Fruit fly (Drosophila melanogaster) Kc167 (cell line): Measurements from ENCODE around the gene CG7246.

Experiments used
- Myc ChIP-seq: fragments of >200 bp; optimal IDR thresholded peaks from 2 replicates; lab custom pipeline; 2017; ENCODE audit warnings: missing external identifiers
- Sin3A ChIP-seq: fragments of >200 bp; optimal IDR thresholded peaks from 2 replicates; lab custom pipeline; 2018; ENCODE audit warnings: missing external identifiers
- h ChIP-seq: fragments of >200 bp; optimal IDR thresholded peaks from 3 replicates; lab custom pipeline; 2018; ENCODE audit warnings: missing external identifiers
- insv ChIP-seq: fragments of >200 bp; optimal IDR thresholded peaks from 3 replicates; lab custom pipeline; 2018; ENCODE audit warnings: missing external identifiers
- psq ChIP-seq: fragments of >200 bp; optimal IDR thresholded peaks from 2 replicates; lab custom pipeline; 2017; ENCODE audit warnings: missing external identifiers
- ttk ChIP-seq: sonication (Bioruptor generic); optimal IDR thresholded peaks from 2 replicates; lab custom pipeline; 2017; ENCODE audit warnings: missing external identifiers

Gene CG7246

DNA sequence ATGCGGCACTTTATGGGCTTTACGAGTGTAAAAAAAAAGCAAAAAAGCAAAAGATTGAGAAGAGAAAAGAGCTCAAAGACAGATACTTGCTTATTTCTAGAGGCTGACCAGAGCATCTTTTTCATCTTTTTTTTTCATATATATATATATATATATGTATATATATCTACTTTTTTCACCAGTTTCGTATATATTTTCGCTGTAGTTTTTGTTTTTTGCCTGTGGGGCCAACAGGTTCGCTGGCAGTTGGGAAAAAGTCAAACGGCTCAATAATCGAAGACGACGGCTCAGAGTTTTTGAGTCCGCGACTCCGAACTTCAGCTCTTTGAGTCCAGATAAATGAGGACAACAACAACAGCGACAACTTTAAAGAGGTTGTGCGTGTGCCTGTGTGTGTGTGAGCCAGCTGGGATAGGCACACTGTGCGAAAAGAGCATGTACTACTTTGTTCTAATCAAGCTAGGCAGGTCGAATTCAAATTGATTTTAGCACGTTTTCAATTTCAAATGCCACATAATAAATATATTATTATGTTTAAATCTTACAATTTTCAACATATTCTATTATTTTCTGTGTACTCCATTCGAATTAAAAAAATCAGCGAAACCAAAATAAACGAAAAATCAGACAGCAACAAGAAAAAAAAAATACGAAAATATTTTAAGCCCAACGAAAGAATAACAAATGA, 13.9 kb downstream of the CG7246 start:
- no peak for TF ChIP-seq h (lab: Kevin White, UChicago)
- TF ChIP-seq ttk (lab: Kevin White, UChicago), result no peak
- no peak for TF ChIP-seq insv (lab: Kevin White, UChicago)
- no peak for TF ChIP-seq psq
- no peak for TF ChIP-seq Myc
- TF ChIP-seq Sin3A, result no peak

DNA sequence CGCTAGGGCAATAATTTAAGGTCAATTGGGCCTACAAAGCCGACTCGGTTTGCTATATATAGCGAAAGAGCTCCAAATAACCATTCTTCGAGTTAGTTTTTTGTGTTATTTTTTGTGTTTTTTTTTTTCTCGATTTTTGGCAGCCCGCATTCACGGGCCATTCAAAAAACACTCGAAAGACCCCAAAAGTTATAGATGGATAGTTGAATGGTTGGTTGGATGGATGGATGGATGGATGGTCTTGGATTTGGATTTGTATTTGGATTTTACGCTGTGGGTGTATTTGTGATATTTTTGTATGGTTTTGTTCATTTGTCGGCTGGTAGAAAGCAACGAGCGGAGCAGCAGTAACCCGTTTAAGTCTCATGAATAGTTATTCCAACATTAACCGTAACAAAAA, 16.8 kb downstream of the CG7246 start:
- TF ChIP-seq Myc (no peak), h (lab: Kevin White, UChicago) (no peak), psq (no peak), Sin3A (no peak), insv (lab: Kevin White, UChicago) (no peak), ttk (lab: Kevin White, UChicago) (no peak)

DNA sequence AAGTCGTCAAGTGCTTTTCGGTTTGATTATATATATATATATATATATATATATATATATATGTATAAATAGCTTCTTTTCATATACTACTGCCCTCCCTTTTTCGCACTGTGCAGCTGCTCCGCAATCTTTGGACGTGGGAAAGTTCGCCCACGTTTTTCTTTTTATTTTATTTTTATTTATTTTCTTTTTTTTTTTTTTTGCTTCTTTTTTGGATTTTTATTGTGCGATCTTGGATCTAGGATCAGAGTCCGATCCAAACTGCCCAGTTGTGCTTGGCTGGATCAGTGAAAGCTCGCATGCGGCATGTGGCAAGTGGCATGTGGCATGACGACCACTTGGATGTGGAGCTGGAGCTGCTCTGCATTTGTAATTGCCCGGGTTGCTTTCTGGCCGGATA, 17.4 kb downstream of the CG7246 start:
- TF ChIP-seq insv (lab: Kevin White, UChicago), result no peak
- no peak for TF ChIP-seq Myc
- no peak for TF ChIP-seq h (lab: Kevin White, UChicago)
- TF ChIP-seq Sin3A, result no peak

DNA sequence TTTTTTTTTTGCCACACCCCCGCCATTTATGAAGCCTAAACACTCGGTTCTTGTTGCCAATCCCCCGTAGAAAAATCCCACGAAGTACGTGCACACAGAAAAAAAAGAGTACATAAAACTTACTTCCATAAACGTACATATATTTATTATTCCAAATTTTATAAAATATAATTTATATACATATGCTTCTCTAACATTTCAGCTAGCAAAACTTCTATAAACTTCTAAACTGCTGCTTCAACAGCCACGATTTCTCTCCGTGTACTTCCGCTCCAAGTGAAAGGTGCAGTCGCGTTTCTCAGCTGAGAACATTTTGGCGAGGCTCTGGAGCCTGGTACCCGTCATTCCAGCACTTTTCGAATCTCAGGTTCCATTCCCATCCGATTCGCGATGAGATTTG, 18.2 kb downstream of the CG7246 start:
- TF ChIP-seq ttk (lab: Kevin White, UChicago) (no peak), Sin3A (no peak), psq (no peak), Myc (no peak), insv (lab: Kevin White, UChicago) (no peak), h (lab: Kevin White, UChicago) (no peak)

DNA sequence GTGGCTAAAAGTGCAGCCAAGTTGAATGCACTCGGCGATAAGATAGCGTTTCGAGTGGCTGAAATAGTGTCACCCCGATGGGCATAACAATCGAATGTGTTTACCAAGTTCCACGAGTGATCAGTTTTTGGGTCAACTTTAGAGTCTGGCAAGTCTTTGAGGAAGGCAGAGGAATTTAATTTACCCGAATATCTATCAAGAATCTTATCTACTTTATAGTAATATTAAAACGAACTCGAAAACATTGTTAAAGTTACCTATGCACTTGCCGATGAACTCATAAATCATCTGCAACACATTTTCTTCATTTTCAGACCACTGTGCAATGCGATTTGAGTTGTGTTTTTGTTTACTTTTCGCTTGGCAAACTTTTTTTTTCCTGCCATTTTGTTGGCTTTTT, 19.6 kb downstream of the CG7246 start:
- TF ChIP-seq Sin3A (no peak), insv (lab: Kevin White, UChicago) (no peak), h (lab: Kevin White, UChicago) (no peak), psq (no peak), Myc (no peak), ttk (lab: Kevin White, UChicago) (no peak)

DNA sequence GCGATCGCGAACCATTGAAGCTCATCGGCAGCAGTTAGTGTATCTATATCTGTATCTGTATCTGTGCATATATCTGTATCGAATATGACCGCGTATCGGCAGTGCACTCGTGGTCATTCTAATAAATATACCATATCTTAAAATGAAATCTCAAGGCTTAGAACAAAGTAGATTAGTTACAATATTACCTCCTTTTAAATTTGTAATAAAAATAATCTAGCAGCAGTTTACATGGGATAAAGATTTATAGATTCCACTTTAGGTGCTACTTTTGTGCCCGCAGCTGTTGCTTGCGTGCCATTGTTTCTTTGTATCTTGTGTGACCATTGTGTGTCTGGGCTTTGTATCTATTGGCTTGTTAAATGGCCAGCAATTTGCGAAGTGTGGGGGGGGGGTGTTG, 20.8 kb downstream of the CG7246 start:
- no peak for TF ChIP-seq Sin3A
- no peak for TF ChIP-seq insv (lab: Kevin White, UChicago)
- TF ChIP-seq Myc, result no peak
- no peak for TF ChIP-seq ttk (lab: Kevin White, UChicago)
- no peak for TF ChIP-seq h (lab: Kevin White, UChicago)
- TF ChIP-seq psq, result no peak

DNA sequence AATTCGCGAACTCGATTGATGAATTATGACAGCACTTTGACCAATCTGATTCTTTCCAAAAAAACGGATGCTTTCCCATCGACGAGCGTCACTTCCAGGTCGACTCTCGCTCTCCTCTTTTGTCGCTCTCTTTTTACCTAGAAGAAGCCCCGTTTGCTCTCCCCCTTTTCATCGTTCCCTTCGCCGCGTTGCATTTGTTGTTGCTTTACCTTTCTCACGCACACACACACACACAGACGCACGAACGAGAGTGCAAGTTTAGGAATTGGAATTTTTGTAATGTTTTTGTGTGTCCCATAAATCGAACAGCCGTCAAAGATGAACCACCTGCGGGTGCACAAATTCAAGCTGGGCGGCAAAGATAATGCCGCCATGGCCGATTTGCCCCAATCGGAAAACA, 31.9 kb downstream of the CG7246 start:
- TF ChIP-seq insv (lab: Kevin White, UChicago), result no peak
- no peak for TF ChIP-seq ttk (lab: Kevin White, UChicago)
- no peak for TF ChIP-seq psq
- no peak for TF ChIP-seq Sin3A
- no peak for TF ChIP-seq Myc
- TF ChIP-seq h (lab: Kevin White, UChicago), result no peak

DNA sequence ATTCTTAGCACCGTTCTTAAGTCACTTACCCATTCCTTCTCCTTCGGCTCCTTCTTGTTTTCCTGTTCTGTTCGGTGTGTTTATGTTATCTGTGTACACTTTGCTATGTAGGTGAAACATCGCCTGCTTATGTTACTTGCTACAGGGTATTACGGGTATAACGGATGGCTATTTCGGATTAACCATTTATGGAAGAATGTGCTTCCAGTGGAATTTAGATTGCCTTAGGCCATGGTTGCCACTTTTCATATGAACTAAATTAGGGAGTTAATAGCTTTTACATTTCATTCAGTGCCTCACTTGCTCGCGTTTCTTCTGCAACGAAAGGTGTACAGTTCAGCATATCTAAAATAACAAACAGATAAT, 32.5 kb downstream of the CG7246 start:
- no peak for TF ChIP-seq Myc
- no peak for TF ChIP-seq ttk (lab: Kevin White, UChicago)
- no peak for TF ChIP-seq h (lab: Kevin White, UChicago)
- no peak for TF ChIP-seq insv (lab: Kevin White, UChicago)
- no peak for TF ChIP-seq psq
- TF ChIP-seq Sin3A, result no peak

DNA sequence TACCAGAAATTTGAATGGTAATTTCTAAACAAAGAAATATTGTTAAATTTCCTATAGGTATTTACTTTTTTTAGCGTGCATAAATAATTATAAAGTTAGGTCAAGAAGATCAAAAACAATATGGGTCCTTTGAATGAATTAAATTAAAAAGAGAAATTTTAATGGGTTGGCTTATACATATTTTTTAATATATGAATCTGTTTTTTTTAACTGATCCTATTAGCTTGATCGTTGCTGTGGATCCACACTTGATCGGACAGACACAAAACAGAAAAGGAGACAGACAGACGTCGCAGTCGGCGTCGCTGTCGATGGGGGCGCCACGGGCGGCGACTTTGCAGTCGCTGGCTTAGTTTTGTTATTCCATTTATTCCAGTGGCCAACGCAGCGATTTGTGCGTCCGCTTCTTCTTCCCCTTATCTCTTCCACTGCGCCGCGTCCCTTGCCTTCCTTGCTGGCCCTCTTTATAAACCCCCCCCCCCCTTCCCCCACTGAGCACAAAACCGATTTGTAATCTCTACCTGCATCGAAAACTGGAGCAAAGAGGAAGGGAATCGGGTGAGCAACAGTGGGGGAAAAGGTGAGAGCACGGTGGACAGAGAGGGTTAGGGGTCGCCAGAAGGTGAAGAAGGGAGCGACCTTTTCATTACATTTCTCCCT, 33.0 kb downstream of the CG7246 start:
- TF ChIP-seq h (lab: Kevin White, UChicago) (no peak), psq (no peak), Sin3A (no peak), insv (lab: Kevin White, UChicago) (no peak), ttk (lab: Kevin White, UChicago) (no peak)

DNA sequence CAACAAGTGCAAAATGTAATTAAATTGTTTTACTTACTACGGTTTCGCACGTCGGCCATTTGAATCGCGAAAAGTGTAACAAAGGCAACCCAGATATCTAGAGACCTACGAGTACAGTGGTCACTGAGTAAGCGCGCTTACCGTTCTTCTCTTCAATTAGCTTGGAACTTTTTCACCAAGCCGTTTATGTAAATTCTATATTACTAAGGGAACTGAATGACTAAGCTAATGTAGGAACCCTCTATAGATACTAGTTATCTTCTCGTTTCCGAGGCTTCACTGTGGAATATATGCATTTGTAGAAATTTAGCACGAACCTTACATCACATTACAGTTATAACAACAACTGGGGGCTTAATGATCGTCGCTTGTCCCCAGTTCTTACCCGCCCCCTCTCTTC, 33.9 kb downstream of the CG7246 start:
- TF ChIP-seq Myc (no peak), ttk (lab: Kevin White, UChicago) (no peak), psq (no peak), h (lab: Kevin White, UChicago) (no peak), Sin3A (no peak), insv (lab: Kevin White, UChicago) (no peak)

DNA sequence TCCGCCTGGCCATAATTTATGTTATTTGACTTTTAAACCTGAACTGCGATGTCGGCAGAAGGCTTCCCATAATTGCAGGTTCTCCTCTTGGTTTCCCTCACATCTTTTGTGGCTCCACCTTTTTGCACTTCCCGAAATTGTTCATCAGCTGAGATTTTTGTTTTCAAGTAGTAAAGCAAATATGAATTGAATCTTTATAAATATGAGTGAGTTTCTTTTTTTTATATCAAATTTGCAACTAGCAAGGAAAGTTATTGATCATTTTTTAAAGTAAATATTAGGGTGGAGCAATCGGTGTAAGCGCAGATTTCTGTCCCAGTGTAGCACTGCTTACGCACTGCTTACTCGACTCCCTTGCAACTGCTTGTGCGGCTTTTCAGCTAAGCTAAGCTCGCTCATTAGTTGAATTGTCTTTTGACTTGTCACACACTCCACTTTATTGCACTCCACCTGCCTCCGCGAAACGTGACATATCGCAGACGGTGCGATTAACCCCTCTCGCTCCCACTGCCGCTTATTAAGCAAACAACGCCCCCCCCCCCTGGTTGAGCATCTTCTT, 34.4 kb downstream of the CG7246 start:
- no peak for TF ChIP-seq ttk (lab: Kevin White, UChicago)
- no peak for TF ChIP-seq Myc
- TF ChIP-seq Sin3A, result no peak
- no peak for TF ChIP-seq insv (lab: Kevin White, UChicago)
- no peak for TF ChIP-seq h (lab: Kevin White, UChicago)
- no peak for TF ChIP-seq psq

DNA sequence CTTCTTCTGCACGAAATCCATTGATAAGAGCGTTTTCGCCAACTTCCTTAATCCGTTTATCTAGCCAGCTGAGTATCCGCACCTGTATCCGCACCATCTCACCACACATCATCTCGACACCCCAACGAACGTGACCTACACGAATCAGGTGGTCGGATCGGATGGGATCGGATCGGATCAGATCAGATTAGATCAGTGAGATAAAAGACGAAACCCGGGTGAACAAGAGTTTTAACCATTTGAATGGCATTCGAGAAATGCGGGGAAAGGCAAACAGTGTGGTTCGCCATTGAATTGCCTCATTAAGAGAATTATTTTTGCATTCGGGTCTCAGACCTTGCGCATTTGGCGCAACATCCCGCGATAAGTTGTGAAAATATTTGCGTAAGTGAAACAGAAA, 36.0 kb downstream of the CG7246 start:
- TF ChIP-seq psq, result no peak
- TF ChIP-seq ttk (lab: Kevin White, UChicago), result no peak
- no peak for TF ChIP-seq h (lab: Kevin White, UChicago)
- no peak for TF ChIP-seq Sin3A
- no peak for TF ChIP-seq insv (lab: Kevin White, UChicago)
- TF ChIP-seq Myc, result no peak
